Worm (Caenorhabditis elegans): ENCODE data around the gene Y54G2A.10.
"Not testable (repeated sequence)": the region's sequence is repeated elsewhere in the genome, so short reads cannot be mapped to it uniquely, and the experiment has no call there.

Gene Y54G2A.10

DNA sequence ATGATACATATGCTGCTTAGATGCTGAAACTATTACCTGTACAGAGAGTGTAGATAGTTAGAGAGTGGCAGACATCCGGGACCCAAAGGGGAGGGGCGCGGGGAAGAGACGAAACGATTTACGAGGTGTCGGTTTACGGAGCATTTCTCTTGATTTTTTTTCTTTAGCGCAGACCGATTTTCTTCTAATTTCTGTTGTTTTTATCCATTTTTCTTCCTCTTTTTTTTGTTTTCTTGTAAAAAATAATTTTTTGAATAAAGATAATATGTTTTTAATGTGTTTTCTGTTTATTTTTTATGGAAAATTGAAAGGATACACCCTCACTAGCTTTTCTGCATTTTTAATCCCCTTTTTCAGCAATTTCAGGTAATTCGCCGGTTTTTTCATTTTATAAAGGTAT, 21.6 kb upstream of the Y54G2A.10 start, which contains the start of gene Y54G2A.72:
Gene Y54G2A.72 (plus strand): TSS at position 301 of the 400 bp plus-strand sequence.
- not testable (repeated sequence) for TF ChIP-seq ztf-23 (GFP tag; IDR thresholded peaks at IDR 0.05); med-1 (GFP tag; optimal IDR thresholded peaks at IDR 0.05; ENCODE audit: insufficient read depth); tab-1 (GFP tag; IDR thresholded peaks at IDR 0.05)

DNA sequence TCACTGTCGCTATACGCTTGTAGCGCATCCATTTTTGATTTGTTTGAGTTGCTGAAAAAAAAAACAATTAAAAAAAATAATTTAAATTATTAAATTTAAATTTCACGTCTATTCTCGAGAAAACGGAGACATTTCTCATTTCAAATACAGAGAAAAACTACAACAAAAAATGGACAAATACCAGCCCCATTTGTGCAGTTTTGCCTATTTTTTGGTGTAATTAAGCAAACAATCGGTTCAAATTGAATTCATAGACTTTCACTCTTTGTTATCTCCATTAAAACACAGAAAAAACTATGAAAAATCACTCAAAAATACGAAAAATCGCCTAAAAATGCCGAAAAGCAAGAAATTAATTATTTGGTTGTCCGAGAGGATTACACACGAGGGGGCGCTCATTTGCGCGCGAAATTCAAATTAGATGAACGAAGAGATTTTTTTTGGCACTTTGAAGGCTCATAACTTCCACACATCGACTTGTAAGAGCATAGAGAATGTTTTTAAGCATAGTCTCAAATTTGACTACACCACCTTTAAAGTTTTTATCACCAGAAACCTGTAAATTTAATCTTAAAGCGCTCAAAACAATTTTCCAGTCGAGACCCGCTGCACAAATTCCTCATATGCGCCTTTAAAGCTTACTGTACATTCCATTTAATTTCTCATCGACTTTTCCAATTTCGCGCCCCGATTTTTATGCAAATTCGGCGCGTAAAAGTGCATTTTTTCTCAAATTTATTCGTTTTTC, 16.5 kb upstream of the Y54G2A.10 start, which contains the start of gene Y54G2A.12:
Gene Y54G2A.12 (minus strand): TSS at position 51 of the 748 bp plus-strand sequence.
- TF ChIP-seq tab-1 (GFP tag; IDR thresholded peaks at IDR 0.05): no peak
- TF ChIP-seq ref-1 (GFP tag; conservative IDR thresholded peaks at IDR 0.05): no peak
- TF ChIP-seq med-1 (GFP tag; optimal IDR thresholded peaks at IDR 0.05; ENCODE audit: insufficient read depth): no peak
- no peak for TF ChIP-seq klf-2 (GFP tag; conservative IDR thresholded peaks at IDR 0.05)
- no peak for TF ChIP-seq T22C8.4 (GFP tag; IDR thresholded peaks at IDR 0.05)
- no peak for TF ChIP-seq cog-1 (tag; optimal IDR thresholded peaks at IDR 0.05)
- TF ChIP-seq ztf-23 (GFP tag; IDR thresholded peaks at IDR 0.05): no peak
- no peak for TF ChIP-seq flt-1 (GFP tag; IDR thresholded peaks at IDR 0.05)
- TF ChIP-seq ztf-29 (GFP tag; IDR thresholded peaks at IDR 0.05): no peak

DNA sequence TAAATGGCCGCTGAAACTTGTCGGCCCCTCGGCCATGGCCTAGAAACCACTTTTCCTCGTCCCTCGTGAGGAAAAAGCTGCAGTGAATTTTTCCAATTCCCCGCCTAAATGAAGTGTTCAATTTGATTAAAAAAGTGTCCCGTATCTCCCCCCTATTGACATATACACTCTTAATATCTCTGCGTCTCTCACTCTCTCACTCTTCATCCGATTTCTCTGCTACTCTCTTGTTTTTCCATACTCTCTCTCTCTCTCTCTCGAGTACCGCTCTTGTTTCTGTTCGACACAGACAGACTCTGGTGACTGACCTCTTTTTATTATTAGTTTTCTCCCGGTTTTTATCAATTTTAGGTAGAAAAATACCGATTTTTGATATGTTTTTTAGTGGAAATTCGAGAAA, 14.4 kb upstream of the Y54G2A.10 start:
- TF ChIP-seq ref-1 (GFP tag; conservative IDR thresholded peaks at IDR 0.05): no peak
- no peak for TF ChIP-seq ztf-29 (GFP tag; IDR thresholded peaks at IDR 0.05)
- no peak for TF ChIP-seq flt-1 (GFP tag; IDR thresholded peaks at IDR 0.05)
- no peak for TF ChIP-seq ztf-23 (GFP tag; IDR thresholded peaks at IDR 0.05)
- TF ChIP-seq cog-1 (tag; optimal IDR thresholded peaks at IDR 0.05): no peak
- TF ChIP-seq klf-2 (GFP tag; conservative IDR thresholded peaks at IDR 0.05): no peak
- TF ChIP-seq T22C8.4 (GFP tag; IDR thresholded peaks at IDR 0.05): no peak
- TF ChIP-seq med-1 (GFP tag; optimal IDR thresholded peaks at IDR 0.05; ENCODE audit: insufficient read depth): no peak

DNA sequence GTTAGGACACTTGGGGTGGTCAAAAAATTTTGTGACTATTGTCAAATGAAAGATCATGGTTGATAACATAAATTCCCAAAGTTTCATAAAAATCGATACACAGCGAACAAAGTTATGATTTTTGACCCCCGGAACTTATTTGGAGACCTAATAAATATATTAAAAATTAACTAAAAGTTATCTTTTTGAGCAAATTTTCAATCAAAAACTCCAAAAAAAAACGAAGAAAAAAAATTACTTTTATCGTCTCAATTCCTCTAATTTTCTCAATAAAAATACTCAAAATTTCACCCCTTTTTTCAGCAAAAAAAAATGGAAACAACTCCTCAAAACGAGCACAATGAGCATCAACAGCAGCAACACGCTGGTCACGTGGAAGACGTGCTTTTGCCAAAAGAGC, 11.1 kb upstream of the Y54G2A.10 start, which contains the start of gene atln-1:
Gene atln-1 (plus strand): TSS at position 301 of the 400 bp plus-strand sequence.
- TF ChIP-seq tab-1 (GFP tag; IDR thresholded peaks at IDR 0.05); ref-1 (GFP tag; conservative IDR thresholded peaks at IDR 0.05); ztf-29 (GFP tag; IDR thresholded peaks at IDR 0.05): not testable (repeated sequence)

DNA sequence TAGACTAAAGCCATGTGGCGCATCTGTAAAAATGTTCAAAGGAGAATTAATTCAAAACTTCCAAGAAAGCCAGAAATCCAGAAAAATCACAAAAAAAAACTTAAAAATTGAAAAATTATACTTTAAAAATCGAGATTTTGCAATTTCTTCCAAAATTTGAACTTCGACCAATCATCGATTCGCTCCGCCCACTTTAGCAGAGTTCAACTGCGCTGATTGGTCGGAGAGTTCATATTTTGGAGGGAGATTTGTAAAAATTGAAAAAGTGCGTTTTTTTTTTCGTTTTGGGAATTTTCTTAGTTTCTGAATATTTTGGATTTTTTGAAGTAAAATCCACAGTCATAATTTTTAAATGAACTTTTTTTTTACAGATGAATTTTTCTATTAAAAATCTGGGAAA, 5.5 kb upstream of the Y54G2A.10 start:
- TF ChIP-seq cog-1 (tag; optimal IDR thresholded peaks at IDR 0.05) (no peak), ref-1 (GFP tag; conservative IDR thresholded peaks at IDR 0.05) (no peak), med-1 (GFP tag; optimal IDR thresholded peaks at IDR 0.05; ENCODE audit: insufficient read depth) (no peak), ztf-29 (GFP tag; IDR thresholded peaks at IDR 0.05) (no peak), klf-2 (GFP tag; conservative IDR thresholded peaks at IDR 0.05) (no peak), flt-1 (GFP tag; IDR thresholded peaks at IDR 0.05) (no peak), tab-1 (GFP tag; IDR thresholded peaks at IDR 0.05) (no peak), T22C8.4 (GFP tag; IDR thresholded peaks at IDR 0.05) (no peak), ztf-23 (GFP tag; IDR thresholded peaks at IDR 0.05) (no peak)

DNA sequence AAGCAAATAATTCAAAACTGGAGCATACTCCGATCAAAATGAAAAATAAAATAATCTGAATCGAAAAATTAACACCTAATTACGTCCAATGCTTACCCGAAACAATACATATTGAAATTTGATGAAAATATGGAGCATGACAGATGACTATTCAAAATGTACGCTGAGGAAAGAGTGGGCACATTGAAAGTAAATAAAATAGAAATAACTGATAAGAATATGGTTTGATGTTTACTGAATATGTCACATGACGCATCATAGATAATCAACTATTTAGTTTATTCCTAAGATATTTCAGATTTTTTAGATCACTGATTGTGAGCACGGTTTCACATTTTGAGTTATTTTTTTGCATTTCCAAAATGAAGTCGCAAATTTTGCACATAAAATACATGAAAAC, 1.1 kb upstream of the Y54G2A.10 start, which contains the start of gene Y54G2A.52:
Gene Y54G2A.52 (minus strand): TSS at position 348 of the 400 bp plus-strand sequence.
- TF ChIP-seq flt-1 (GFP tag; IDR thresholded peaks at IDR 0.05) (no peak), cog-1 (tag; optimal IDR thresholded peaks at IDR 0.05) (no peak), klf-2 (GFP tag; conservative IDR thresholded peaks at IDR 0.05) (no peak), T22C8.4 (GFP tag; IDR thresholded peaks at IDR 0.05) (no peak), ztf-29 (GFP tag; IDR thresholded peaks at IDR 0.05) (no peak), ztf-23 (GFP tag; IDR thresholded peaks at IDR 0.05) (no peak), med-1 (GFP tag; optimal IDR thresholded peaks at IDR 0.05; ENCODE audit: insufficient read depth) (no peak), tab-1 (GFP tag; IDR thresholded peaks at IDR 0.05) (no peak), ref-1 (GFP tag; conservative IDR thresholded peaks at IDR 0.05) (no peak)

DNA sequence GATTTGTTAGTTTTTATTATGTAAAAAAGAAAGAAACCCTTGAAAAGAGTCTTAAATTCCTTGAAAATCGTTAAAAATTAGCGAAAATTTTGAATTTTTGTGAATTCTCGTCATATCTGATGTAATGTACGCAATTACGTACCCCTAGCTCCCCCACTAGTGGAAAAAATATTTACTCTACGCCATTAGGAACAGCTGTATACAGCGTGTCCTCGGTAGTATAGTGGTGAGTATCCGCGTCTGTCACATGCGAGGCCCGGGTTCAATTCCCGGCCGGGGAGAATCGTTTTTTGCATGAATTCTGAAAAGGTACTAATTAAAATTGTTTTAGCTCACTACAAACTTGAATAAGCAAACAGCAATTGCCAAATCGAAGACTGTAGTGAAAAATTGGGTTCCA, 401 bp downstream of the Y54G2A.10 start:
- TF ChIP-seq T22C8.4 (GFP tag; IDR thresholded peaks at IDR 0.05) (no peak), ref-1 (GFP tag; conservative IDR thresholded peaks at IDR 0.05) (no peak), cog-1 (tag; optimal IDR thresholded peaks at IDR 0.05) (no peak), flt-1 (GFP tag; IDR thresholded peaks at IDR 0.05) (no peak), ztf-23 (GFP tag; IDR thresholded peaks at IDR 0.05) (no peak), klf-2 (GFP tag; conservative IDR thresholded peaks at IDR 0.05) (no peak), ztf-29 (GFP tag; IDR thresholded peaks at IDR 0.05) (no peak), med-1 (GFP tag; optimal IDR thresholded peaks at IDR 0.05; ENCODE audit: insufficient read depth) (no peak)

DNA sequence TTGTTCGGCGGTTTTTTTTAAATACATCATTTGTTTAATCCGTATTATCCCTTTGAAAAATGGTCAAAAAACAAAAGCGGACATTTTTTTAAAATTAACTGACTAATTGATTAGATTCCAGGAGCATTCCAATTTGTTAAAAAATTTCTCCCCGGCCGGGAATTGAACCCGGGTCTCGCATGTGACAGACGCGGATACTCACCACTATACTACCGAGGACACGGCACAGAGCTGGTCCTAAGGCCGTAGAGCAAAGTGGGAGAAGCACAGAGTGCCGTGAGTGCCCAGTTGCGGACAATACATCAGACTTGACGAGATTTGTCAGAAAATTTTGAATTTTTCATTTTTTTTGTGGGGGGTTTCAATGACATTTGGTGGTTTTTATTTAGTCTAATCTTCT, 1.5 kb downstream of the Y54G2A.10 start:
- TF ChIP-seq cog-1 (tag; optimal IDR thresholded peaks at IDR 0.05) (no peak), ref-1 (GFP tag; conservative IDR thresholded peaks at IDR 0.05) (no peak), ztf-23 (GFP tag; IDR thresholded peaks at IDR 0.05) (peak; percentile 69; the same call in 1 of the 2 replicates), ztf-29 (GFP tag; IDR thresholded peaks at IDR 0.05) (peak; percentile 55; the same call in 1 of the 2 replicates), klf-2 (GFP tag; conservative IDR thresholded peaks at IDR 0.05) (no peak), tab-1 (GFP tag; IDR thresholded peaks at IDR 0.05) (peak; percentile 69; the same call in 1 of the 2 replicates)

DNA sequence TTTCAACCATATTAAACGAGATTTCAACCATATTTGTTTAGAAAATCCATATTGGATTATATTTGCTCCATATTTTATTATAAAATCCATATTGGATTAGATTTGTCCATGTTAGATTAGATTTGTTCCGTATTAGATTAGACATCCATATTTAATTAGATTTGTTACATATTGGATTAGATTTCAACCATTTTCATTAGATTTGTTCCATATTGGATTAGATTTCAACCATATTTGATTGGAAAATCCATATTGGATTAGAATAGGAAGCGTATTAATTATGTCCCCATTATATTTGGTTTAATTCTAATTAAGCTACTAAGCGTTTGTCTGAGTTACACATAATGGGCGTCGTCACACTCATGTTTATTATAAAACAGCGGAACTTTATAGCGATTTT, 2.1 kb downstream of the Y54G2A.10 start, which contains the start of gene Y54G2A.44:
Gene Y54G2A.44 (plus strand): TSS at position 301 of the 400 bp plus-strand sequence.
- TF ChIP-seq ztf-23 (GFP tag; IDR thresholded peaks at IDR 0.05); klf-2 (GFP tag; conservative IDR thresholded peaks at IDR 0.05); tab-1 (GFP tag; IDR thresholded peaks at IDR 0.05): not testable (repeated sequence)

DNA sequence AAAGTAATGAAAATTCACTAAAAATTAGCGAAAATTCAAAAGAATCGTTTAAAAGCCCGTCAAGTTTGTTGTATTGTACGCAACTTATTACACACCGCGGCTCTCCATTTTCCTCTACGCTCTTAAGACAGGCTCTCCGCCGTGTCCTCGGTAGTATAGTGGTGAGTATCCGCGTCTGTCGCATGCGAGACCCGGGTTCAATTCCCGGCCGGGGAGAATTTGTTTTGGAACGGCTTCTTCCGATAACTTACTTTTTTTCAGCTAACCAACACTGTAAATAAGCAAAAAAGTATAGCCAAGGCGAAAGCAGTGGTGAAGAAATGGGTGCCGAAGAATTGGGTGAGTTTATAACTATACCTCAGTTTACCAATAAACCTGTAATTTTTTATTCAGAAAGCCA, 2.7 kb downstream of the Y54G2A.10 start:
- 0 out of 2 replicates have a peak, but pooled peaks have one; percentile 14 for TF ChIP-seq ztf-29 (GFP tag; IDR thresholded peaks at IDR 0.05)
- peak; percentile 54; the same call in 1 of the 2 replicates for TF ChIP-seq ref-1 (GFP tag; conservative IDR thresholded peaks at IDR 0.05)
- TF ChIP-seq T22C8.4 (GFP tag; IDR thresholded peaks at IDR 0.05): no peak
- peak; percentile 75; the same call in 1 of the 2 replicates for TF ChIP-seq tab-1 (GFP tag; IDR thresholded peaks at IDR 0.05)
- TF ChIP-seq med-1 (GFP tag; optimal IDR thresholded peaks at IDR 0.05; ENCODE audit: insufficient read depth): no peak
- TF ChIP-seq flt-1 (GFP tag; IDR thresholded peaks at IDR 0.05): peak; percentile 63
- TF ChIP-seq klf-2 (GFP tag; conservative IDR thresholded peaks at IDR 0.05): peak; percentile 61; the same call in 1 of the 2 replicates
- peak; percentile 74; the same call in 1 of the 2 replicates for TF ChIP-seq ztf-23 (GFP tag; IDR thresholded peaks at IDR 0.05)
- no peak for TF ChIP-seq cog-1 (tag; optimal IDR thresholded peaks at IDR 0.05)

All from whole organism, midembryonic.